Worm (Caenorhabditis elegans) whole organism, L3 larva: ENCODE data around the gene C18B2.3.

Source experiments
- ama-1 ChIP-seq: fragments of 150-350 bp; optimal IDR thresholded peaks from 2 replicates; lab custom pipeline; 2018
- elt-3 ChIP-seq, 3 experiments: fragments of 150-350 bp in 1 of 3; sonication (generic microtip) in 2 of 3; optimal IDR thresholded peaks; 2 replicates in 2 of 3; 4 replicates in 1 of 3; lab custom pipeline; 2014 to 2017; ENCODE audit warnings: missing biosample characterization in 3 of 3, missing genetic modification characterization in 3 of 3
- pha-4 ChIP-seq: fragments of 150-350 bp; optimal IDR thresholded peaks from 2 replicates; lab custom pipeline; 2014; ENCODE audit warnings: missing biosample characterization, missing genetic modification reagents, missing genetic modification characterization
- skn-1 ChIP-seq: fragments of 150-350 bp; optimal IDR thresholded peaks from 2 replicates; lab custom pipeline; 2014; ENCODE audit warnings: missing biosample characterization, missing genetic modification characterization
- zag-1 ChIP-seq: fragments of 150-350 bp; optimal IDR thresholded peaks from 2 replicates; lab custom pipeline; 2014; ENCODE audit warnings: missing biosample characterization, missing genetic modification characterization

DNA sequence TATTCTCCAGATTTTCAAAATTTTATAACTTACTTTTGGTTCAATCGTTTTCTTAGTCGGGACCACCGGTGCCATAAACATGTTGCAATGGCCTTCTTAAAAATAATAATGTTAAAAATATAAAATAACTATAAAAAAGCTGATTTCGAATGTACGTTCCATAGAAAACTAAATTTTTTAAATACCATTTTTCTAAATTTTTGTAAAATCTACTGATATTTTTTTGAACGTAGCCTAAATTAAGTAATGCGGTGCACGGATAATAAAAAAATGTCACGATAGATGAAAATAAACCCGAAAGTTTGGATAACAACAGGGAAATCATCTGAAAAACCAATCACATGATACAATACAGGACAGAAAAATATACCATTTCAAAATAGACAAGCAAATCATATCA, 28.1 kb upstream of the C18B2.3 start, which contains the start of gene T27A10.5:
- TF ChIP-seq skn-1 (no peak), zag-1 (tag; lab: Kevin White, UChicago) (no peak), ama-1 (lab: Kevin White, UChicago) (no peak), elt-3 (tag; optimal IDR thresholded peaks at IDR 0.05; lab: Kevin White, UChicago) (no peak), pha-4 (no peak)
